Fruit fly (Drosophila melanogaster) whole organism, embryonic: ENCODE measurements around the gene CheA7a.

Experiments
- CG10209 ChIP-seq: fragments of 200-800 bp; sonication (Bioruptor generic); optimal IDR thresholded peaks from 3 replicates; lab custom pipeline; 2017; ENCODE audit warnings: missing biosample characterization, mild to moderate bottlenecking, missing genetic modification characterization, missing genetic modification reagents
- CG1024 ChIP-seq: fragments of 200-800 bp; sonication (Bioruptor generic); IDR thresholded peaks from 2 replicates; pipeline ENCODE4 v1.3.6; 2022; ENCODE audit warnings: missing biosample characterization, missing genetic modification characterization
- CG10959 ChIP-seq: fragments of 200-800 bp; sonication (Bioruptor generic); IDR thresholded peaks from 2 replicates; pipeline ENCODE4 v1.3.6; 2022; ENCODE audit warnings: missing biosample characterization, missing genetic modification characterization
- CG12236 ChIP-seq: fragments of 200-800 bp; sonication (Bioruptor generic); optimal IDR thresholded peaks from 2 replicates; lab custom pipeline; 2016; ENCODE audit warnings: missing biosample characterization, missing genetic modification characterization
- CG13123 ChIP-seq: fragments of 200-800 bp; sonication (Bioruptor generic); optimal IDR thresholded peaks from 2 replicates; lab custom pipeline; 2016; ENCODE audit warnings: missing biosample characterization, missing genetic modification characterization
- CG1603 ChIP-seq: fragments of 200-800 bp; sonication (Bioruptor generic); optimal IDR thresholded peaks from 2 replicates; lab custom pipeline; 2019; ENCODE audit warnings: missing biosample characterization, mild to moderate bottlenecking, missing genetic modification characterization, moderate library complexity
- CG17328 ChIP-seq: fragments of 200-800 bp; sonication (Bioruptor generic); IDR thresholded peaks from 2 replicates; pipeline ENCODE4 v1.3.6; 2022; ENCODE audit warnings: missing biosample characterization, missing genetic modification characterization
- CG17361 ChIP-seq: fragments of 200-800 bp; sonication (Bioruptor generic); IDR thresholded peaks from 3 replicates; pipeline ENCODE4 v1.3.6; 2022; ENCODE audit warnings: missing biosample characterization, missing genetic modification characterization
- CG17385 ChIP-seq: fragments of 200-800 bp; sonication (Bioruptor generic); optimal IDR thresholded peaks from 3 replicates; lab custom pipeline; 2018; ENCODE audit warnings: missing biosample characterization, mild to moderate bottlenecking, missing genetic modification characterization
- CG1792 ChIP-seq: fragments of 200-800 bp; sonication (Bioruptor generic); optimal IDR thresholded peaks from 2 replicates; lab custom pipeline; 2016; ENCODE audit warnings: missing biosample characterization, missing genetic modification characterization
- CG18011 ChIP-seq: fragments of 200-800 bp; sonication (Bioruptor generic); optimal IDR thresholded peaks from 2 replicates; lab custom pipeline; 2017; ENCODE audit warnings: missing biosample characterization, missing genetic modification characterization, mild to moderate bottlenecking, moderate library complexity, missing genotype
- CG1832 ChIP-seq: fragments of 200-800 bp; sonication (Bioruptor generic); optimal IDR thresholded peaks from 2 replicates; lab custom pipeline; 2017; ENCODE audit warnings: missing biosample characterization, mild to moderate bottlenecking, missing genetic modification characterization, inconsistent platforms
- CG2199 ChIP-seq: fragments of 200-800 bp; sonication (Bioruptor generic); IDR thresholded peaks from 3 replicates; pipeline ENCODE4 v1.3.6; 2022; ENCODE audit warnings: missing biosample characterization, missing genetic modification characterization
- CG2712 ChIP-seq: fragments of 200-800 bp; optimal IDR thresholded peaks from 3 replicates; lab custom pipeline; 2019; ENCODE audit warnings: missing biosample characterization, mild to moderate bottlenecking, missing genetic modification characterization, moderate library complexity
- CG31441 ChIP-seq: fragments of 200-800 bp; sonication (Bioruptor generic); IDR thresholded peaks from 2 replicates; pipeline ENCODE4 v1.3.6; 2022; ENCODE audit warnings: missing biosample characterization, missing genetic modification characterization
- CG3726 ChIP-seq: fragments of 200-800 bp; sonication (Bioruptor generic); IDR thresholded peaks from 3 replicates; pipeline ENCODE4, ENCODE4 v1.3.6; 2022; ENCODE audit warnings: missing biosample characterization, missing genetic modification characterization
- CG43689 ChIP-seq: fragments of 200-800 bp; sonication (Bioruptor generic); IDR thresholded peaks from 2 replicates; pipeline ENCODE4 v1.3.6; 2022; ENCODE audit warnings: missing biosample characterization, missing genetic modification characterization
- CG6654 ChIP-seq: fragments of 200-800 bp; sonication (Bioruptor generic); optimal IDR thresholded peaks from 2 replicates; lab custom pipeline; 2017; ENCODE audit warnings: missing biosample characterization, mild to moderate bottlenecking, missing genetic modification characterization
- CG6813 ChIP-seq: fragments of 200-800 bp; sonication (Bioruptor generic); optimal IDR thresholded peaks from 2 replicates; lab custom pipeline; 2017; ENCODE audit warnings: missing biosample characterization, missing genetic modification characterization, mild to moderate bottlenecking, moderate library complexity, missing genetic modification reagents
- CG7786 ChIP-seq: fragments of 200-800 bp; sonication (Bioruptor generic); optimal IDR thresholded peaks from 2 replicates; lab custom pipeline; 2016; ENCODE audit warnings: missing biosample characterization, missing genetic modification characterization
- Chrac-16 ChIP-seq: fragments of 200-800 bp; sonication (Bioruptor generic); optimal IDR thresholded peaks from 3 replicates; lab custom pipeline; 2016; ENCODE audit warnings: missing biosample characterization, missing genetic modification characterization
- CoRest ChIP-seq: fragments of 200-800 bp; sonication (Bioruptor generic); optimal IDR thresholded peaks from 3 replicates; lab custom pipeline; 2018; ENCODE audit warnings: missing biosample characterization, mild to moderate bottlenecking, missing genetic modification characterization, moderate library complexity
- D19B ChIP-seq: fragments of 200-800 bp; sonication (Bioruptor generic); optimal IDR thresholded peaks from 2 replicates; lab custom pipeline; 2017; ENCODE audit warnings: missing biosample characterization, mild to moderate bottlenecking, missing genetic modification characterization
- Doc2 ChIP-seq: fragments of 200-800 bp; sonication (Bioruptor generic); IDR thresholded peaks from 2 replicates; pipeline ENCODE4 v1.3.6; 2022; ENCODE audit warnings: missing biosample characterization, missing genetic modification characterization
- Ets97D ChIP-seq: fragments of 200-800 bp; sonication (Bioruptor generic); optimal IDR thresholded peaks from 3 replicates; lab custom pipeline; 2016; ENCODE audit warnings: missing biosample characterization, missing genetic modification characterization
- Fer3 ChIP-seq: fragments of 200-800 bp; sonication (Bioruptor generic); optimal IDR thresholded peaks from 2 replicates; lab custom pipeline; 2018; ENCODE audit warnings: missing biosample characterization, mild to moderate bottlenecking, missing genetic modification characterization, moderate library complexity
- HHEX ChIP-seq: fragments of 200-800 bp; sonication (Bioruptor generic); optimal IDR thresholded peaks from 3 replicates; lab custom pipeline; 2017; ENCODE audit warnings: missing biosample characterization, mild to moderate bottlenecking, missing genetic modification characterization, missing genetic modification reagents
- HLH3B ChIP-seq: fragments of 200-800 bp; sonication (Bioruptor generic); IDR thresholded peaks from 2 replicates; pipeline ENCODE4 v1.3.6; 2022; ENCODE audit warnings: missing biosample characterization, missing genetic modification characterization
- HLH4C ChIP-seq: fragments of 200-800 bp; sonication (Bioruptor generic); IDR thresholded peaks from 3 replicates; pipeline ENCODE4 v1.3.6; 2022; ENCODE audit warnings: missing biosample characterization, missing genetic modification characterization; ENCODE audit not compliant: partially characterized antibody
- Hsf ChIP-seq: fragments of 200-800 bp; sonication (Bioruptor generic); optimal IDR thresholded peaks from 3 replicates; lab custom pipeline; 2016; ENCODE audit warnings: missing biosample characterization, missing genetic modification characterization
- Lhr ChIP-seq: fragments of 200-800 bp; sonication (Bioruptor generic); optimal IDR thresholded peaks from 3 replicates; lab custom pipeline; 2017; ENCODE audit warnings: mild to moderate bottlenecking, missing biosample characterization, missing genetic modification reagents, missing genetic modification characterization
- Lim3 ChIP-seq: fragments of 200-800 bp; sonication (Bioruptor generic); IDR thresholded peaks from 2 replicates; pipeline ENCODE4 v1.3.6; 2022; ENCODE audit warnings: missing biosample characterization, missing genetic modification characterization
- Mad ChIP-seq: fragments of 200-800 bp; sonication (Bioruptor generic); optimal IDR thresholded peaks from 2 replicates; lab custom pipeline; 2016; ENCODE audit warnings: missing biosample characterization, missing genetic modification characterization
- NC2β ChIP-seq: fragments of 200-800 bp; sonication (Bioruptor generic); optimal IDR thresholded peaks from 2 replicates; lab custom pipeline; 2016; ENCODE audit warnings: missing biosample characterization, missing genetic modification characterization
- ash1 ChIP-seq: fragments of 200-800 bp; sonication (Bioruptor generic); optimal IDR thresholded peaks from 2 replicates; lab custom pipeline; 2018; ENCODE audit warnings: missing biosample characterization, mild to moderate bottlenecking, missing genetic modification characterization
- bab2 ChIP-seq: fragments of 200-800 bp; sonication (Bioruptor generic); optimal IDR thresholded peaks from 2 replicates; lab custom pipeline; 2016; ENCODE audit warnings: missing biosample characterization, missing genetic modification characterization
- br ChIP-seq: fragments of >200 bp; optimal IDR thresholded peaks from 2 replicates; lab custom pipeline; 2017
- bsh ChIP-seq, 2 experiments: fragments of 200-800 bp; sonication (Bioruptor generic); optimal IDR thresholded peaks; 2 replicates each; lab custom pipeline; 2017 to 2018; ENCODE audit warnings: mild to moderate bottlenecking in 2 of 2, missing biosample characterization in 2 of 2, missing genetic modification characterization in 2 of 2, moderate library complexity in 1 of 2
- corto ChIP-seq: fragments of 200-800 bp; sonication (Bioruptor generic); optimal IDR thresholded peaks from 2 replicates; lab custom pipeline; 2016; ENCODE audit warnings: missing biosample characterization, mild to moderate bottlenecking, missing genetic modification characterization, moderate library complexity
- dmrt11E ChIP-seq: fragments of 200-800 bp; sonication (Bioruptor generic); optimal IDR thresholded peaks from 3 replicates; lab custom pipeline; 2018; ENCODE audit warnings: missing biosample characterization, mild to moderate bottlenecking, missing genetic modification characterization, moderate library complexity
- fd102C ChIP-seq: fragments of 200-800 bp; sonication (Bioruptor generic); optimal IDR thresholded peaks from 2 replicates; lab custom pipeline; 2018; ENCODE audit warnings: missing biosample characterization, mild to moderate bottlenecking, missing genetic modification characterization, moderate library complexity
- gt ChIP-seq: fragments of 200-800 bp; sonication (Bioruptor generic); IDR thresholded peaks from 2 replicates; pipeline ENCODE4 v1.3.6; 2022; ENCODE audit warnings: missing biosample characterization, missing genetic modification characterization
- her ChIP-seq: fragments of 200-800 bp; sonication (Bioruptor generic); optimal IDR thresholded peaks from 2 replicates; lab custom pipeline; 2016; ENCODE audit warnings: missing biosample characterization, missing genetic modification characterization
- nau ChIP-seq: fragments of 200-800 bp; sonication (Bioruptor generic); optimal IDR thresholded peaks from 3 replicates; lab custom pipeline; 2017; ENCODE audit warnings: missing biosample characterization, mild to moderate bottlenecking, missing genetic modification characterization, missing genetic modification reagents
- pb ChIP-seq: fragments of 200-800 bp; sonication (Bioruptor generic); optimal IDR thresholded peaks from 3 replicates; lab custom pipeline; 2016; ENCODE audit warnings: missing biosample characterization, missing genetic modification characterization
- phol ChIP-seq: fragments of 200-800 bp; sonication (Bioruptor generic); optimal IDR thresholded peaks from 3 replicates; lab custom pipeline; 2018; ENCODE audit warnings: missing biosample characterization, mild to moderate bottlenecking, missing genetic modification characterization, moderate library complexity
- psq ChIP-seq: fragments of 200-800 bp; sonication (Bioruptor generic); optimal IDR thresholded peaks from 2 replicates; lab custom pipeline; 2017; ENCODE audit warnings: missing biosample characterization, missing genetic modification characterization
- repo ChIP-seq: fragments of 200-800 bp; sonication (Bioruptor generic); optimal IDR thresholded peaks from 2 replicates; lab custom pipeline; 2016; ENCODE audit warnings: missing biosample characterization, missing genetic modification characterization
- row ChIP-seq: fragments of 200-800 bp; sonication (Bioruptor generic); IDR thresholded peaks from 3 replicates; pipeline ENCODE4 v1.3.6; 2022; ENCODE audit warnings: missing biosample characterization, missing genetic modification characterization
- shn ChIP-seq: fragments of 200-800 bp; sonication (Bioruptor generic); optimal IDR thresholded peaks from 3 replicates; lab custom pipeline; 2016; ENCODE audit warnings: missing biosample characterization, missing genetic modification characterization
- sisA ChIP-seq: fragments of 200-800 bp; sonication (Bioruptor generic); IDR thresholded peaks from 2 replicates; pipeline ENCODE4 v1.3.6; 2022; ENCODE audit warnings: missing biosample characterization, missing genetic modification characterization
- tup ChIP-seq: fragments of 200-800 bp; sonication (Bioruptor generic); optimal IDR thresholded peaks from 2 replicates; lab custom pipeline; 2016; ENCODE audit warnings: missing biosample characterization, mild to moderate bottlenecking, missing genetic modification characterization, moderate library complexity

The CheA7a gene

DNA sequence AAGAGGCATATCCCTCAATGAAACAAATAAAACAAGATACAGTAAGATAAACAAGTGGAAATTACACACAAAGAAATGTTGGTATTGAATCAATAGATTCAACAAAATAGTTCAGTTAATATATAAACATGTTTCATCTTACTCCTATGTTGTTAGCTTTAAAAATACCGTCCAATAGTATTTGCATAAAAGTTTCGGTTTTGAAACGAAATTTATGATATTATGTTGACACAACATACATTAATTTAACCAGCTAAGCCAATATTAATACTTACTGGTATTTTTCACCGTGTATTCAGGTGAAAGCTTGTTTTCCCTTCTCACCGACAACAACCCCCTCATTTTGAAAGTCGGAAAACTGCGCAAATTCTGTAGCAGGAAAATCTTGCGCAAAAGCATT lies 39.4 kb upstream of the CheA7a start:
- TF ChIP-seq Doc2 (GFP tag; lab: Robert Waterston, UW) (no peak), CG3726 (no peak), CG7786 (GFP tag; lab: Kevin White, UChicago) (no peak), Fer3 (tag; lab: Kevin White, UChicago) (peak; percentile 77), CG6654 (GFP tag; lab: Kevin White, UChicago) (no peak), her (GFP tag; lab: Kevin White, UChicago) (peak; percentile 29), CG31441 (GFP tag; lab: Robert Waterston, UW) (peak; percentile 78), Lim3 (GFP tag; lab: Robert Waterston, UW) (no peak), CG10209 (GFP tag; lab: Kevin White, UChicago) (peak; percentile 61), CG2712 (tag; lab: Kevin White, UChicago) (peak; percentile 70), HLH3B (GFP tag; lab: Robert Waterston, UW) (peak; percentile 58; the same call in 1 of the 2 replicates), phol (peak; percentile 64), fd102C (no peak), CG1024 (peak; percentile 37; the same call in 1 of the 2 replicates), tup (GFP tag; lab: Kevin White, UChicago) (no peak), psq (GFP tag; lab: Kevin White, UChicago) (no peak), CG13123 (GFP tag; lab: Kevin White, UChicago) (no peak), Lhr (peak; percentile 19), D19B (GFP tag; lab: Kevin White, UChicago) (peak; percentile 10), NC2β (GFP tag; lab: Kevin White, UChicago) (no peak), ash1 (GFP tag; lab: Kevin White, UChicago) (no peak), bab2 (GFP tag; lab: Kevin White, UChicago) (peak; percentile 62), HHEX (GFP tag; lab: Kevin White, UChicago) (peak; percentile 76), CG1603 (tag; lab: Kevin White, UChicago) (peak; percentile 75), CG17361 (peak; percentile 73; the same call in 2 of the 3 replicates), bsh (GFP tag; optimal IDR thresholded peaks at IDR 0.05; lab: Kevin White, UChicago) (peak in 1 of 2 experiments; percentile 70), CG18011 (peak; percentile 16), CG17385 (GFP tag; lab: Kevin White, UChicago) (peak; percentile 69), shn (GFP tag; lab: Kevin White, UChicago) (peak; percentile 29), CG2199 (GFP tag; lab: Robert Waterston, UW) (no peak), repo (GFP tag; lab: Kevin White, UChicago) (peak; percentile 21), CG12236 (GFP tag; lab: Kevin White, UChicago) (no peak), CG1792 (GFP tag; lab: Kevin White, UChicago) (no peak), Mad (GFP tag; lab: Kevin White, UChicago) (peak; percentile 17), row (peak; percentile 74), HLH4C (GFP tag; lab: Robert Waterston, UW) (no peak), gt (no peak), nau (GFP tag; lab: Kevin White, UChicago) (peak; percentile 64), pb (GFP tag; lab: Kevin White, UChicago) (peak; percentile 41), corto (GFP tag; lab: Kevin White, UChicago) (no peak), Ets97D (GFP tag; lab: Kevin White, UChicago) (no peak), CG6813 (GFP tag; lab: Kevin White, UChicago) (peak; percentile 68), Chrac-16 (GFP tag; lab: Kevin White, UChicago) (peak; percentile 27), CoRest (peak; percentile 70), dmrt11E (tag; lab: Kevin White, UChicago) (peak; percentile 31), CG43689 (no peak), br (lab: Kevin White, UChicago) (no peak), CG17328 (GFP tag; lab: Robert Waterston, UW) (peak; percentile 44; the same call in 1 of the 2 replicates), CG10959 (no peak), CG1832 (GFP tag; lab: Kevin White, UChicago) (no peak), sisA (GFP tag; lab: Robert Waterston, UW) (peak; percentile 36; the same call in 1 of the 2 replicates), Hsf (GFP tag; lab: Kevin White, UChicago) (peak; percentile 69)
